Fruit fly (Drosophila melanogaster) whole organism, embryonic: ENCODE results near the gene pyd.

ENCODE experiments used
- BtbVII ChIP-seq: fragments of 200-800 bp; sonication (Bioruptor generic); optimal IDR thresholded peaks from 3 replicates; lab custom pipeline; 2017; ENCODE audit warnings: missing biosample characterization, mild to moderate bottlenecking, missing genetic modification characterization
- CG10959 ChIP-seq: fragments of 200-800 bp; sonication (Bioruptor generic); IDR thresholded peaks from 2 replicates; pipeline ENCODE4 v1.3.6; 2022; ENCODE audit warnings: missing biosample characterization, missing genetic modification characterization
- CG12155 ChIP-seq: fragments of 200-800 bp; sonication (Bioruptor generic); optimal IDR thresholded peaks from 3 replicates; lab custom pipeline; 2016; ENCODE audit warnings: missing biosample characterization, missing genetic modification characterization
- CG12391 ChIP-seq: fragments of 200-800 bp; sonication (Bioruptor generic); optimal IDR thresholded peaks from 3 replicates; lab custom pipeline; 2018; ENCODE audit warnings: missing biosample characterization, mild to moderate bottlenecking, missing genetic modification characterization, moderate library complexity
- CG12769 ChIP-seq: fragments of 200-800 bp; sonication (Bioruptor generic); optimal IDR thresholded peaks from 2 replicates; lab custom pipeline; 2019; ENCODE audit warnings: missing biosample characterization, mild to moderate bottlenecking, missing genetic modification characterization, moderate library complexity
- CG13296 ChIP-seq: fragments of 200-800 bp; sonication (Bioruptor generic); optimal IDR thresholded peaks from 3 replicates; lab custom pipeline; 2018; ENCODE audit warnings: missing biosample characterization, mild to moderate bottlenecking, missing genetic modification characterization
- CG13624 ChIP-seq: fragments of 200-800 bp; sonication (Bioruptor generic); optimal IDR thresholded peaks from 2 replicates; lab custom pipeline; 2016; ENCODE audit warnings: missing biosample characterization, missing genetic modification characterization
- CG14965 ChIP-seq: fragments of 200-800 bp; sonication (Bioruptor generic); optimal IDR thresholded peaks from 2 replicates; lab custom pipeline; 2016; ENCODE audit warnings: missing biosample characterization, missing genetic modification characterization, borderline replicate concordance
- CG15479 ChIP-seq: fragments of 200-800 bp; sonication (Bioruptor generic); optimal IDR thresholded peaks from 3 replicates; lab custom pipeline; 2019; ENCODE audit warnings: missing biosample characterization, mild to moderate bottlenecking, missing genetic modification characterization, moderate library complexity
- CG1602 ChIP-seq: fragments of 200-800 bp; sonication (Bioruptor generic); optimal IDR thresholded peaks from 3 replicates; lab custom pipeline; 2016; ENCODE audit warnings: missing biosample characterization, missing genetic modification characterization
- CG17385 ChIP-seq: fragments of 200-800 bp; sonication (Bioruptor generic); optimal IDR thresholded peaks from 3 replicates; lab custom pipeline; 2018; ENCODE audit warnings: missing biosample characterization, mild to moderate bottlenecking, missing genetic modification characterization
- CG31388 ChIP-seq: fragments of 200-800 bp; sonication (Bioruptor generic); optimal IDR thresholded peaks from 2 replicates; lab custom pipeline; 2016; ENCODE audit warnings: missing biosample characterization, missing genetic modification characterization
- CG7357 ChIP-seq: fragments of 200-800 bp; sonication (Bioruptor generic); IDR thresholded peaks from 3 replicates; pipeline ENCODE4 v1.3.6; 2022; ENCODE audit warnings: missing biosample characterization, missing genetic modification characterization
- CG8359 ChIP-seq: fragments of 200-800 bp; sonication (Bioruptor generic); optimal IDR thresholded peaks from 2 replicates; lab custom pipeline; 2017; ENCODE audit warnings: missing biosample characterization, mild to moderate bottlenecking, missing genetic modification characterization, borderline replicate concordance
- CG9876 ChIP-seq: fragments of 200-800 bp; sonication (Bioruptor generic); optimal IDR thresholded peaks from 2 replicates; lab custom pipeline; 2016; ENCODE audit warnings: missing biosample characterization, missing genetic modification characterization
- CrebB ChIP-seq: fragments of 200-800 bp; sonication (Bioruptor generic); optimal IDR thresholded peaks from 3 replicates; lab custom pipeline; 2018; ENCODE audit warnings: missing biosample characterization, mild to moderate bottlenecking, missing genetic modification characterization
- E2f1 ChIP-seq: fragments of 200-800 bp; sonication (Bioruptor generic); IDR thresholded peaks from 2 replicates; pipeline ENCODE4 v1.3.6; 2022; ENCODE audit warnings: missing biosample characterization, missing genetic modification characterization
- Elba2 ChIP-seq: fragments of 200-800 bp; sonication (Bioruptor generic); optimal IDR thresholded peaks from 3 replicates; lab custom pipeline; 2016; ENCODE audit warnings: missing biosample characterization, missing genetic modification characterization
- H2.0 ChIP-seq: fragments of 200-800 bp; sonication (Bioruptor generic); IDR thresholded peaks from 2 replicates; pipeline ENCODE4 v1.3.6; 2022; ENCODE audit warnings: missing biosample characterization, missing genetic modification characterization
- Med ChIP-seq: fragments of 200-800 bp; sonication (Bioruptor generic); peaks from one replicate; lab custom pipeline; 2016; ENCODE audit warnings: missing biosample characterization, missing genetic modification characterization, mild to moderate bottlenecking, inconsistent platforms, moderate library complexity
- Mrtf ChIP-seq: fragments of 200-800 bp; sonication (Bioruptor generic); IDR thresholded peaks from 3 replicates; pipeline ENCODE4 v1.3.6; 2022; ENCODE audit warnings: missing biosample characterization, missing genetic modification characterization
- Nf-YC ChIP-seq: fragments of 200-800 bp; optimal IDR thresholded peaks from 3 replicates; lab custom pipeline; 2019; ENCODE audit warnings: missing biosample characterization, mild to moderate bottlenecking, missing genetic modification characterization, moderate library complexity
- Ptx1 ChIP-seq: fragments of 200-800 bp; sonication (Bioruptor generic); IDR thresholded peaks from 2 replicates; pipeline ENCODE4 v1.3.6; 2022; ENCODE audit warnings: missing biosample characterization, missing genetic modification characterization
- Taf1 ChIP-seq: fragments of 200-800 bp; sonication (Bioruptor generic); IDR thresholded peaks from 2 replicates; pipeline ENCODE4 v1.3.6; 2022; ENCODE audit warnings: missing biosample characterization, missing genetic modification characterization
- Usf ChIP-seq: fragments of 200-800 bp; sonication (Bioruptor generic); optimal IDR thresholded peaks from 2 replicates; lab custom pipeline; 2017; ENCODE audit warnings: missing genotype, missing biosample characterization, missing genetic modification characterization
- ash1 ChIP-seq: fragments of 200-800 bp; sonication (Bioruptor generic); optimal IDR thresholded peaks from 2 replicates; lab custom pipeline; 2018; ENCODE audit warnings: missing biosample characterization, mild to moderate bottlenecking, missing genetic modification characterization
- chinmo ChIP-seq: fragments of 200-800 bp; sonication (Bioruptor generic); IDR thresholded peaks from 4 replicates; pipeline ENCODE4 v1.3.6; 2022; ENCODE audit warnings: missing biosample characterization, missing genetic modification characterization; ENCODE audit not compliant: partially characterized antibody
- crc ChIP-seq: fragments of 200-800 bp; sonication (Bioruptor generic); optimal IDR thresholded peaks from 2 replicates; lab custom pipeline; 2016; ENCODE audit warnings: missing biosample characterization, missing genetic modification characterization
- dan ChIP-seq: fragments of 200-800 bp; sonication (Bioruptor generic); IDR thresholded peaks from 2 replicates; pipeline ENCODE4 v1.3.6; 2022; ENCODE audit warnings: missing biosample characterization, missing genetic modification characterization
- emc ChIP-seq: fragments of 200-800 bp; sonication (Bioruptor generic); optimal IDR thresholded peaks from 2 replicates; lab custom pipeline; 2016; ENCODE audit warnings: missing biosample characterization, missing genetic modification characterization
- eyg ChIP-seq: fragments of 200-800 bp; sonication (Bioruptor generic); optimal IDR thresholded peaks from 3 replicates; lab custom pipeline; 2016; ENCODE audit warnings: missing biosample characterization, missing genetic modification characterization
- gcm ChIP-seq: fragments of 200-800 bp; sonication (Bioruptor generic); optimal IDR thresholded peaks from 2 replicates; lab custom pipeline; 2019; ENCODE audit warnings: missing biosample characterization, mild to moderate bottlenecking, missing genetic modification characterization, moderate library complexity
- gfzf ChIP-seq: fragments of 200-800 bp; sonication (Bioruptor generic); optimal IDR thresholded peaks from 2 replicates; lab custom pipeline; 2016; ENCODE audit warnings: missing biosample characterization, mild to moderate bottlenecking, missing genetic modification characterization, moderate library complexity
- jigr1 ChIP-seq: fragments of 200-800 bp; sonication (Bioruptor generic); IDR thresholded peaks from 3 replicates; pipeline ENCODE4 v1.3.6; 2022; ENCODE audit warnings: missing biosample characterization, missing genetic modification characterization
- lbe ChIP-seq: fragments of 200-800 bp; sonication (Bioruptor generic); optimal IDR thresholded peaks from 2 replicates; lab custom pipeline; 2016; ENCODE audit warnings: missing biosample characterization, mild to moderate bottlenecking, missing genetic modification characterization
- luna ChIP-seq: fragments of 200-800 bp; sonication (Bioruptor generic); optimal IDR thresholded peaks from 2 replicates; lab custom pipeline; 2016; ENCODE audit warnings: missing biosample characterization, missing genetic modification characterization
- scrt ChIP-seq: fragments of 200-800 bp; sonication (Bioruptor generic); optimal IDR thresholded peaks from 2 replicates; lab custom pipeline; 2018; ENCODE audit warnings: missing biosample characterization, mild to moderate bottlenecking, missing genetic modification characterization, moderate library complexity
- sob ChIP-seq: fragments of 200-800 bp; sonication (Bioruptor generic); IDR thresholded peaks from 2 replicates; pipeline ENCODE4 v1.3.6; 2022; ENCODE audit warnings: missing biosample characterization, missing genetic modification characterization
- trh ChIP-seq: fragments of 200-800 bp; sonication (Bioruptor generic); optimal IDR thresholded peaks from 2 replicates; lab custom pipeline; 2016; ENCODE audit warnings: missing biosample characterization, missing genetic modification characterization
- ttk ChIP-seq: fragments of 200-800 bp; sonication (Bioruptor generic); IDR thresholded peaks from 2 replicates; pipeline ENCODE4 v2.1.2; 2022; ENCODE audit warnings: missing biosample characterization, missing genetic modification characterization
- unc-4 ChIP-seq: fragments of 200-800 bp; sonication (Bioruptor generic); IDR thresholded peaks from 2 replicates; pipeline ENCODE4 v1.3.6; 2022; ENCODE audit warnings: missing biosample characterization, missing genetic modification characterization; ENCODE audit not compliant: partially characterized antibody
- vfl ChIP-seq: fragments of 200-800 bp; sonication (Bioruptor generic); optimal IDR thresholded peaks from 2 replicates; lab custom pipeline; 2016; ENCODE audit warnings: missing biosample characterization, missing genetic modification characterization
- zf30C ChIP-seq: fragments of 200-800 bp; sonication (Bioruptor generic); optimal IDR thresholded peaks from 3 replicates; lab custom pipeline; 2018; ENCODE audit warnings: missing biosample characterization, mild to moderate bottlenecking, missing genetic modification characterization
- zfh2 ChIP-seq: fragments of 200-800 bp; sonication (Bioruptor generic); optimal IDR thresholded peaks from 2 replicates; lab custom pipeline; 2016; ENCODE audit warnings: missing biosample characterization, missing genetic modification characterization

The pyd gene

dm6 chr3R:8846154-8846648 is 85.5 kb downstream of the pyd start (continued):
- TF ChIP-seq gfzf (GFP tag; lab: Kevin White, UChicago) (no peak), Usf (GFP tag; lab: Kevin White, UChicago) (no peak), CG12155 (GFP tag; lab: Kevin White, UChicago) (peak; percentile 65), zfh2 (no peak), ash1 (GFP tag; lab: Kevin White, UChicago) (peak; percentile 89), sob (peak; percentile 70; the same call in 1 of the 2 replicates), CG1602 (GFP tag; lab: Kevin White, UChicago) (no peak), CG13624 (GFP tag; lab: Kevin White, UChicago) (peak; percentile 47), CG10959 (GFP tag; lab: Robert Waterston, UW) (no peak), eyg (GFP tag; lab: Kevin White, UChicago) (peak; percentile 39), vfl (GFP tag; lab: Kevin White, UChicago) (peak; percentile 68), jigr1 (no peak), Mrtf (no peak), E2f1 (peak; percentile 8; the same call in 1 of the 2 replicates), zf30C (peak; percentile 40), H2.0 (GFP tag; lab: Robert Waterston, UW) (0 out of 2 replicates have a peak, but pooled peaks have one; percentile 13), trh (GFP tag; lab: Kevin White, UChicago) (peak; percentile 10), Nf-YC (peak; percentile 53), CG8359 (GFP tag; lab: Kevin White, UChicago) (peak; percentile 16), unc-4 (GFP tag; lab: Robert Waterston, UW) (peak; percentile 42; the same call in 1 of the 2 replicates), CG12769 (peak; percentile 82), luna (GFP tag; lab: Kevin White, UChicago) (no peak), CG12391 (tag; lab: Kevin White, UChicago) (peak; percentile 28), ttk (peak; percentile 38; the same call in 1 of the 2 replicates), emc (GFP tag; lab: Kevin White, UChicago) (no peak), BtbVII (peak; percentile 69), Med (GFP tag; lab: Kevin White, UChicago) (peak; percentile 94), CG13296 (GFP tag; lab: Kevin White, UChicago) (peak; percentile 76), Elba2 (GFP tag; lab: Kevin White, UChicago) (peak; percentile 13), scrt (peak; percentile 57), Ptx1 (GFP tag; lab: Robert Waterston, UW) (no peak), CG17385 (GFP tag; lab: Kevin White, UChicago) (peak; percentile 35), CG7357 (GFP tag; lab: Robert Waterston, UW) (no peak; the same call in 2 of the 3 replicates), gcm (GFP tag; lab: Kevin White, UChicago) (peak; percentile 94), CG31388 (GFP tag; lab: Kevin White, UChicago) (no peak), CG15479 (GFP tag; lab: Kevin White, UChicago) (peak; percentile 67), CG14965 (GFP tag; lab: Kevin White, UChicago) (no peak), Taf1 (GFP tag; lab: Robert Waterston, UW) (no peak)

dm6 chr3R:8844955-8845354 is 86.7 kb downstream of the pyd start:
- no peak for TF ChIP-seq vfl (GFP tag; lab: Kevin White, UChicago)
- TF ChIP-seq chinmo (GFP tag; lab: Robert Waterston, UW): 0 out of 4 replicates have a peak, but pooled peaks have one; percentile 5
- no peak for TF ChIP-seq CrebB
- no peak for TF ChIP-seq dan (GFP tag; lab: Robert Waterston, UW)
- no peak for TF ChIP-seq crc (GFP tag; lab: Kevin White, UChicago)
- peak; percentile 34 for TF ChIP-seq lbe (GFP tag; lab: Kevin White, UChicago)
- no peak for TF ChIP-seq CG9876
